Worm (Caenorhabditis elegans) whole organism, mixed stage, embryonic: ENCODE results near the gene abf-6.
A peak's percentile ranks its signal among the peaks of the same experiment; 100 is the strongest.

Source experiments
- M03D4.4 ChIP-seq: sonication (generic microtip); optimal IDR thresholded peaks from 2 replicates; lab custom pipeline; 2017; ENCODE audit warnings: mild to moderate bottlenecking, missing genetic modification characterization, missing compliant biosample characterization
- bed-3 ChIP-seq: fragments of 200-800 bp; sonication (Bioruptor generic); optimal IDR thresholded peaks from 3 replicates; lab custom pipeline; 2018; ENCODE audit warnings: mild to moderate bottlenecking, missing genetic modification characterization, moderate library complexity, missing compliant biosample characterization
- blmp-1 ChIP-seq: fragments of 150-350 bp; optimal IDR thresholded peaks from 2 replicates; lab custom pipeline; 2014; ENCODE audit warnings: missing biosample characterization, missing genetic modification characterization
- ceh-39 ChIP-seq: fragments of 150-350 bp; optimal IDR thresholded peaks from 2 replicates; lab custom pipeline; 2014; ENCODE audit warnings: missing biosample characterization, missing genetic modification characterization
- ceh-43 ChIP-seq: fragments of 200-800 bp; sonication (Bioruptor generic); optimal IDR thresholded peaks from 2 replicates; lab custom pipeline; 2018; ENCODE audit warnings: mild to moderate bottlenecking, missing genetic modification characterization, moderate library complexity, missing compliant biosample characterization
- ceh-83 ChIP-seq: fragments of 200-800 bp; sonication (Bioruptor generic); optimal IDR thresholded peaks from 2 replicates; lab custom pipeline; 2018; ENCODE audit warnings: mild to moderate bottlenecking, missing genetic modification characterization, missing compliant biosample characterization
- ces-1 ChIP-seq: fragments of 150-350 bp; optimal IDR thresholded peaks from 2 replicates; lab custom pipeline; 2014; ENCODE audit warnings: missing biosample characterization, missing genetic modification reagents, missing genetic modification characterization
- cnd-1 ChIP-seq: fragments of 200-800 bp; sonication (Bioruptor generic); optimal IDR thresholded peaks from 2 replicates; lab custom pipeline; 2018; ENCODE audit warnings: mild to moderate bottlenecking, missing genetic modification characterization, missing compliant biosample characterization
- drap-1 ChIP-seq: fragments of 200-800 bp; sonication (Bioruptor generic); optimal IDR thresholded peaks from 3 replicates; lab custom pipeline; 2018; ENCODE audit warnings: mild to moderate bottlenecking, missing genetic modification characterization, missing compliant biosample characterization
- elt-1 ChIP-seq: sonication (generic microtip); optimal IDR thresholded peaks from 2 replicates; lab custom pipeline; 2017; ENCODE audit warnings: missing genetic modification characterization, mild to moderate bottlenecking, missing compliant biosample characterization, antibody characterized with exemption, moderate library complexity, borderline replicate concordance; ENCODE audit not compliant: insufficient read depth
- elt-3 ChIP-seq: fragments of 150-350 bp; optimal IDR thresholded peaks from 2 replicates; lab custom pipeline; 2014; ENCODE audit warnings: missing biosample characterization, missing genetic modification characterization
- flh-1 ChIP-seq: fragments of 200-800 bp; sonication (Bioruptor generic); optimal IDR thresholded peaks from 2 replicates; lab custom pipeline; 2018; ENCODE audit warnings: mild to moderate bottlenecking, missing genetic modification characterization, moderate library complexity, missing compliant biosample characterization
- ham-2 ChIP-seq: fragments of 200-800 bp; sonication (Bioruptor generic); optimal IDR thresholded peaks from 2 replicates; lab custom pipeline; 2018; ENCODE audit warnings: mild to moderate bottlenecking, missing genetic modification characterization, missing compliant biosample characterization
- lin-13 ChIP-seq: fragments of 150-350 bp; optimal IDR thresholded peaks from 2 replicates; lab custom pipeline; 2014; ENCODE audit warnings: missing biosample characterization, missing genetic modification characterization
- lsy-2 ChIP-seq: fragments of 150-350 bp; optimal IDR thresholded peaks from 2 replicates; lab custom pipeline; 2014; ENCODE audit warnings: missing biosample characterization, missing genetic modification characterization
- mep-1 ChIP-seq: fragments of 150-350 bp; optimal IDR thresholded peaks from 2 replicates; lab custom pipeline; 2017; ENCODE audit warnings: missing biosample characterization, missing genetic modification reagents, missing genetic modification characterization, inconsistent platforms
- mls-2 ChIP-seq: sonication (generic microtip); optimal IDR thresholded peaks from 2 replicates; lab custom pipeline; 2016; ENCODE audit warnings: mild to moderate bottlenecking, missing genetic modification characterization, moderate library complexity, missing compliant biosample characterization
- nhr-12 ChIP-seq: fragments of 150-350 bp; optimal IDR thresholded peaks from 2 replicates; lab custom pipeline; 2014; ENCODE audit warnings: missing biosample characterization, missing genetic modification characterization
- nhr-2 ChIP-seq: fragments of 150-350 bp; optimal IDR thresholded peaks from 2 replicates; lab custom pipeline; 2014; ENCODE audit warnings: missing biosample characterization, missing genetic modification characterization
- nhr-237 ChIP-seq: fragments of 150-350 bp; optimal IDR thresholded peaks from 2 replicates; lab custom pipeline; 2014; ENCODE audit warnings: missing biosample characterization, missing genetic modification characterization
- nhr-28 ChIP-seq: fragments of 150-350 bp; optimal IDR thresholded peaks from 2 replicates; lab custom pipeline; 2014; ENCODE audit warnings: missing biosample characterization, missing genetic modification characterization
- nhr-76 ChIP-seq: sonication (generic microtip); optimal IDR thresholded peaks from 2 replicates; lab custom pipeline; 2017; ENCODE audit warnings: missing biosample characterization, missing genetic modification characterization
- pha-4 ChIP-seq: fragments of 150-350 bp; optimal IDR thresholded peaks from 2 replicates; lab custom pipeline; 2018; ENCODE audit warnings: missing biosample characterization, missing genetic modification reagents, missing genetic modification characterization
- sem-2 ChIP-seq: fragments of 200-800 bp; sonication (Bioruptor generic); optimal IDR thresholded peaks from 2 replicates; lab custom pipeline; 2018; ENCODE audit warnings: mild to moderate bottlenecking, missing genetic modification characterization, missing compliant biosample characterization
- snpc-4 ChIP-seq: fragments of 150-350 bp; optimal IDR thresholded peaks from 2 replicates; lab custom pipeline; 2014; ENCODE audit warnings: missing biosample characterization, missing genetic modification characterization
- sptf-1 ChIP-seq: sonication (generic microtip); optimal IDR thresholded peaks from 2 replicates; lab custom pipeline; 2017; ENCODE audit warnings: mild to moderate bottlenecking, missing genetic modification characterization, moderate library complexity, missing compliant biosample characterization
- tbx-8 ChIP-seq: fragments of 200-800 bp; sonication (Bioruptor generic); optimal IDR thresholded peaks from 2 replicates; lab custom pipeline; 2018; ENCODE audit warnings: mild to moderate bottlenecking, missing genetic modification characterization, moderate library complexity, missing compliant biosample characterization
- unc-120 ChIP-seq: sonication (generic microtip); optimal IDR thresholded peaks from 2 replicates; lab custom pipeline; 2017; ENCODE audit warnings: missing genetic modification characterization, missing compliant biosample characterization; ENCODE audit not compliant: poor library complexity, severe bottlenecking
- unc-39 ChIP-seq: fragments of 150-350 bp; optimal IDR thresholded peaks from 2 replicates; lab custom pipeline; 2014; ENCODE audit warnings: missing biosample characterization, missing genetic modification characterization
- unc-62 ChIP-seq: fragments of 150-350 bp; optimal IDR thresholded peaks from 2 replicates; lab custom pipeline; 2014; ENCODE audit warnings: missing biosample characterization, missing genetic modification reagents, missing genetic modification characterization
- zip-8 ChIP-seq: fragments of 150-350 bp; optimal IDR thresholded peaks from 2 replicates; lab custom pipeline; 2014; ENCODE audit warnings: missing biosample characterization, missing genetic modification characterization

Gene abf-6

DNA sequence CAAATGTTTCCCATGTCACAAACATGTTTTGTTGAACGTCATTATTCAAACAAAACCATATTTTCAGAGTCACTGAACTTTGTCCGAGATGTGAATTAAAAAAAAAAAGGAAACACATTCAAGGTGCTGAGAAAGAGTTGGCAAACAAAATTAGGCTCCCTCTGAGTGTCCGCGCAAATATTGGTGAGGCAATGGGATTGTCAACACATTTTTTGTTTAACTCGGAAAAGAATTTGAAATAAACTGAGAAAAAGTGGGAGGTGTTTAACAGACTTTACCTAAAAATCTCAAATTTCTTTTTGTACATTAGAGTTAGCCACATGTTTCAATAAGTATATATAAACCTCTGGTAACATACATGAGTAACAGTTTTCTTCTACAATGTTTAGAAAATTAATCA lies at the start of gene abf-6:
Gene abf-6 (plus strand): TSS at position 323 of the 400 bp plus-strand sequence.
- TF ChIP-seq mls-2 (tag; lab: Kevin White, UChicago) (no peak), sem-2 (GFP tag; lab: Kevin White, UChicago) (no peak)

DNA sequence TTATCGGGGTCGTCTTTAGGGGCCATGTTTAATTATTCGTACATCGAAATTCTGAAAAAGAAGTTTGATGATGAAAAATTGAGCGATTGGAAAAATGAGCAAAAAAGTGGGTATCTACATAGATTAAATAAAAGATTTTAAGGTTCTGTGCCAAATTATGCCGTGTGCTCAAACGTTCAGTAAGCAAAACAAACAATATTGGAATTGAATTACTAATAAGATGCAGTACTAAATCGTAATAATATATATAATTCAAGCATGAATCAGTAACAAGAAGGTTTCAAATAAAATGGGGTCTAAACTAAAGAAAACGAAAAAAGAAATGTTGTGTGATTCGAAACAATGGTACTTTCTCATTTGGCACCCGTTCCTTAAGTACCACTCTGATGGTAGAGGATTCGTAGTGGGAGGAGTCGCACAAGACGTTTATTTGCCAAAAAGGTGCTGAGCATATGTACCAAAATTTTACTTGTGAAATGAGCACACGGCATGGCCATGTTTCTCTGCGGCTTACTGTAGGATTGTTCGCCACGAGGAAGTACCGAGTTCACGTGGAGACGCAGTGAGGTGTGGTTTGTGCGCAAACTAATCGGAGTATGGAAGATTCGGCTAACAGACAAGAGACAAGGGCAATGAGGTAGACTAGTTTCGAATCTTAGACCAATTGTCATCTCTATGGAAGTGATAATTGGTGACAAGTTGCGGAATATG lies 44.2 kb upstream of the abf-6 start, which contains the start of gene pgp-14:
Gene pgp-14 (minus strand): TSS at position 51 of the 711 bp plus-strand sequence.
- no peak for TF ChIP-seq M03D4.4
- no peak for TF ChIP-seq mls-2 (tag; lab: Kevin White, UChicago)
- no peak for TF ChIP-seq ceh-83 (GFP tag; lab: Kevin White, UChicago)
- TF ChIP-seq ceh-39, result no peak
- no peak for TF ChIP-seq nhr-28 (tag; lab: Kevin White, UChicago)
- no peak for TF ChIP-seq unc-120 (tag; lab: Kevin White, UChicago)
- TF ChIP-seq nhr-237, result no peak
- no peak for TF ChIP-seq sptf-1 (tag; lab: Kevin White, UChicago)
- no peak for TF ChIP-seq elt-3
- TF ChIP-seq snpc-4, result no peak
- TF ChIP-seq drap-1 (GFP tag; lab: Kevin White, UChicago), result no peak
- TF ChIP-seq elt-1 (tag; lab: Kevin White, UChicago), result no peak
- TF ChIP-seq cnd-1 (tag; lab: Kevin White, UChicago), result no peak
- no peak for TF ChIP-seq zip-8
- no peak for TF ChIP-seq ham-2 (GFP tag; lab: Kevin White, UChicago)
- TF ChIP-seq unc-62 (GFP tag; lab: Kevin White, UChicago), result no peak
- TF ChIP-seq lsy-2 (tag; lab: Kevin White, UChicago), result no peak

ce11 chrX:12750805-12751204 lies 43.1 kb upstream of the abf-6 start:
- TF ChIP-seq tbx-8 (GFP tag; lab: Kevin White, UChicago) (no peak), nhr-237 (peak; percentile 14)

- TF ChIP-seq lin-13 (tag; lab: Kevin White, UChicago) (no peak), bed-3 (no peak), nhr-12 (tag; lab: Kevin White, UChicago) (no peak), ces-1 (GFP tag; lab: Kevin White, UChicago) (no peak), mep-1 (no peak), ham-2 (GFP tag; lab: Kevin White, UChicago) (no peak), flh-1 (no peak), M03D4.4 (no peak), elt-1 (tag; lab: Kevin White, UChicago) (no peak), zip-8 (no peak), nhr-76 (tag; lab: Kevin White, UChicago) (no peak), unc-39 (no peak), nhr-2 (no peak), nhr-237 (no peak), sem-2 (GFP tag; lab: Kevin White, UChicago) (no peak), nhr-28 (tag; lab: Kevin White, UChicago) (no peak), blmp-1 (tag; lab: Kevin White, UChicago) (no peak), ceh-43 (GFP tag; lab: Kevin White, UChicago) (no peak), cnd-1 (tag; lab: Kevin White, UChicago) (no peak), mls-2 (tag; lab: Kevin White, UChicago) (no peak)
Observed at ce11 chrX:12754043-12754442, 39.9 kb upstream of the abf-6 start.

DNA sequence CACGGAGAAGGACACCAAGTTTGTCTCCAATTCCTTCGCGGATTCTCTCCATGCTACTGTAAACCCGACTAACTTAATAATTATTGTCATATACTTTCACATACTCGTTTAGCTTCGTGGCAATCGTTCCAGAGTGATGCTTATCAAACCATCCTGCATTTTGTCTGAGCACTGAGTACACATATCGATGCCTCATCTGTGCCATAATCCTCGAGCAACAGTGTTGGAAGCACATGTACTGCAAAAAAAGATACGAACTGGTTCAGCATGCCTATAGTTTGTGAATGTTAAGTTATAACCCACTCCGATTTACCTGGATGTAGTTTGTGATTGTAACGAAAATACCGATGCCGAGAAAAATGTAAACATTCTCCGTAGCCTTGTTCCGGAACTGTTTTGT lies 38.9 kb upstream of the abf-6 start:
- no peak for TF ChIP-seq flh-1
- no peak for TF ChIP-seq zip-8
- TF ChIP-seq nhr-2, result no peak
- no peak for TF ChIP-seq nhr-12 (tag; lab: Kevin White, UChicago)
- TF ChIP-seq pha-4 (tag; lab: Kevin White, UChicago), result no peak
- TF ChIP-seq ces-1 (GFP tag; lab: Kevin White, UChicago), result no peak
